Fruit fly (Drosophila melanogaster) whole organism, embryonic: Measurements from ENCODE around the gene corolla.

Source experiments
- Bdp1 ChIP-seq: fragments of 200-800 bp; sonication (Bioruptor generic); optimal IDR thresholded peaks from 3 replicates; lab custom pipeline; 2016; ENCODE audit warnings: missing biosample characterization, missing genetic modification characterization
- CG10321 ChIP-seq: fragments of 200-800 bp; sonication (Bioruptor generic); IDR thresholded peaks from 2 replicates; pipeline ENCODE4 v1.3.6; 2022; ENCODE audit warnings: missing biosample characterization, missing genetic modification characterization
- CG10462 ChIP-seq: fragments of 200-800 bp; sonication (Bioruptor generic); optimal IDR thresholded peaks from 2 replicates; lab custom pipeline; 2016; ENCODE audit warnings: missing biosample characterization, missing genetic modification characterization
- CG11696 ChIP-seq: fragments of 200-800 bp; sonication (Bioruptor generic); IDR thresholded peaks from 2 replicates; pipeline ENCODE4 v1.3.6; 2022; ENCODE audit warnings: missing biosample characterization, missing genetic modification characterization
- CG13894 ChIP-seq: fragments of 200-800 bp; sonication (Bioruptor generic); optimal IDR thresholded peaks from 3 replicates; lab custom pipeline; 2018; ENCODE audit warnings: missing biosample characterization, mild to moderate bottlenecking, missing genetic modification characterization, moderate library complexity
- CG14014 ChIP-seq: fragments of 200-800 bp; sonication (Bioruptor generic); IDR thresholded peaks from 2 replicates; pipeline ENCODE4 v1.3.6; 2022; ENCODE audit warnings: missing biosample characterization, missing genetic modification characterization
- CG15479 ChIP-seq: fragments of 200-800 bp; sonication (Bioruptor generic); optimal IDR thresholded peaks from 3 replicates; lab custom pipeline; 2019; ENCODE audit warnings: missing biosample characterization, mild to moderate bottlenecking, missing genetic modification characterization, moderate library complexity
- CG1602 ChIP-seq: fragments of 200-800 bp; sonication (Bioruptor generic); optimal IDR thresholded peaks from 3 replicates; lab custom pipeline; 2016; ENCODE audit warnings: missing biosample characterization, missing genetic modification characterization
- CG17186 ChIP-seq: fragments of 200-800 bp; sonication (Bioruptor generic); optimal IDR thresholded peaks from 3 replicates; lab custom pipeline; 2017; ENCODE audit warnings: missing biosample characterization, missing genetic modification reagents, missing genetic modification characterization
- CG3407 ChIP-seq: fragments of 200-800 bp; sonication (Bioruptor generic); optimal IDR thresholded peaks from 2 replicates; lab custom pipeline; 2018; ENCODE audit warnings: missing biosample characterization, mild to moderate bottlenecking, missing genetic modification characterization
- CG4854 ChIP-seq: fragments of 200-800 bp; sonication (Bioruptor generic); optimal IDR thresholded peaks from 2 replicates; lab custom pipeline; 2016; ENCODE audit warnings: missing biosample characterization, missing genetic modification characterization, inconsistent platforms
- CG6175 ChIP-seq: fragments of 200-800 bp; sonication (Bioruptor generic); IDR thresholded peaks from 3 replicates; pipeline ENCODE4 v1.3.6; 2022; ENCODE audit warnings: missing biosample characterization, missing genetic modification characterization
- CG7745 ChIP-seq: fragments of 200-800 bp; sonication (Bioruptor generic); optimal IDR thresholded peaks from 2 replicates; lab custom pipeline; 2018; ENCODE audit warnings: missing biosample characterization, mild to moderate bottlenecking, missing genetic modification characterization, moderate library complexity
- CG7987 ChIP-seq: fragments of 200-800 bp; sonication (Bioruptor generic); optimal IDR thresholded peaks from 2 replicates; lab custom pipeline; 2018; ENCODE audit warnings: missing biosample characterization, mild to moderate bottlenecking, missing genetic modification characterization, moderate library complexity
- CG9797 ChIP-seq: fragments of 200-800 bp; sonication (Bioruptor generic); optimal IDR thresholded peaks from 3 replicates; lab custom pipeline; 2018; ENCODE audit warnings: missing biosample characterization, mild to moderate bottlenecking, missing genetic modification characterization
- CHES-1-like ChIP-seq: fragments of 200-800 bp; sonication (Bioruptor generic); optimal IDR thresholded peaks from 2 replicates; lab custom pipeline; 2016; ENCODE audit warnings: missing biosample characterization, missing genetic modification characterization
- Deaf1 ChIP-seq: fragments of 200-800 bp; optimal IDR thresholded peaks from 3 replicates; lab custom pipeline; 2019; ENCODE audit warnings: missing biosample characterization, mild to moderate bottlenecking, missing genetic modification characterization, moderate library complexity
- Eip74EF ChIP-seq, 2 experiments: fragments of 200-800 bp in 1 of 2; fragments of >200 bp in 1 of 2; sonication (Bioruptor generic) in 1 of 2; optimal IDR thresholded peaks; 2 replicates each; lab custom pipeline; 2017 to 2019; ENCODE audit warnings: missing biosample characterization in 2 of 2, missing genetic modification characterization in 2 of 2, mild to moderate bottlenecking in 1 of 2, moderate library complexity in 1 of 2
- GATAe ChIP-seq: fragments of 200-800 bp; sonication (Bioruptor generic); conservative IDR thresholded peaks from 2 replicates; pipeline ENCODE4 v1.3.6; 2022; ENCODE audit warnings: missing biosample characterization, missing genetic modification characterization
- H15 ChIP-seq: fragments of 200-800 bp; sonication (Bioruptor generic); IDR thresholded peaks from 3 replicates; pipeline ENCODE4 v1.3.6; 2022; ENCODE audit warnings: missing biosample characterization, missing genetic modification characterization
- Hr3 ChIP-seq: fragments of 200-800 bp; sonication (Bioruptor generic); optimal IDR thresholded peaks from 3 replicates; lab custom pipeline; 2016; ENCODE audit warnings: missing biosample characterization, missing genetic modification characterization
- Hr78 ChIP-seq, 2 experiments: fragments of 200-800 bp in 1 of 2; fragments of >200 bp in 1 of 2; sonication (Bioruptor generic) in 1 of 2; optimal IDR thresholded peaks; 2 replicates each; lab custom pipeline; 2017 to 2019; ENCODE audit warnings: missing biosample characterization in 2 of 2, missing genetic modification characterization in 2 of 2, mild to moderate bottlenecking in 1 of 2, moderate library complexity in 1 of 2
- Lim3 ChIP-seq: fragments of 200-800 bp; sonication (Bioruptor generic); IDR thresholded peaks from 2 replicates; pipeline ENCODE4 v1.3.6; 2022; ENCODE audit warnings: missing biosample characterization, missing genetic modification characterization
- PHDP ChIP-seq: fragments of 200-800 bp; sonication (Bioruptor generic); optimal IDR thresholded peaks from 3 replicates; lab custom pipeline; 2018; ENCODE audit warnings: missing biosample characterization, mild to moderate bottlenecking, missing genetic modification characterization, moderate library complexity
- Scr ChIP-seq: fragments of 200-800 bp; sonication (Bioruptor generic); IDR thresholded peaks from 2 replicates; pipeline ENCODE4 v1.3.6; 2022; ENCODE audit warnings: missing biosample characterization, missing genetic modification characterization; ENCODE audit not compliant: partially characterized antibody
- Sin3A ChIP-seq: fragments of >200 bp; optimal IDR thresholded peaks from 2 replicates; lab custom pipeline; 2018
- Taf1 ChIP-seq: fragments of 200-800 bp; sonication (Bioruptor generic); IDR thresholded peaks from 2 replicates; pipeline ENCODE4 v1.3.6; 2022; ENCODE audit warnings: missing biosample characterization, missing genetic modification characterization
- YL-1 ChIP-seq: fragments of 200-800 bp; sonication (Bioruptor generic); optimal IDR thresholded peaks from 3 replicates; lab custom pipeline; 2017; ENCODE audit warnings: missing biosample characterization, mild to moderate bottlenecking, missing genetic modification characterization
- ato ChIP-seq: fragments of 200-800 bp; sonication (Bioruptor generic); IDR thresholded peaks from 2 replicates; pipeline ENCODE4 v1.3.6; 2022; ENCODE audit warnings: missing biosample characterization, missing genetic modification characterization; ENCODE audit not compliant: partially characterized antibody
- az2 ChIP-seq: fragments of 200-800 bp; sonication (Bioruptor generic); optimal IDR thresholded peaks from 3 replicates; lab custom pipeline; 2016; ENCODE audit warnings: missing biosample characterization, missing genetic modification characterization
- bab2 ChIP-seq: fragments of 200-800 bp; sonication (Bioruptor generic); optimal IDR thresholded peaks from 2 replicates; lab custom pipeline; 2016; ENCODE audit warnings: missing biosample characterization, missing genetic modification characterization
- br ChIP-seq: fragments of >200 bp; optimal IDR thresholded peaks from 2 replicates; lab custom pipeline; 2017
- crp ChIP-seq, 2 experiments: fragments of 200-800 bp; sonication (Bioruptor generic); optimal IDR thresholded peaks; 2 replicates in 1 of 2; 3 replicates in 1 of 2; lab custom pipeline; 2017; ENCODE audit warnings: missing biosample characterization in 2 of 2, missing genetic modification characterization in 2 of 2, mild to moderate bottlenecking in 1 of 2, moderate library complexity in 1 of 2
- dpn ChIP-seq, 2 experiments: fragments of 200-800 bp; sonication (Bioruptor generic); optimal IDR thresholded peaks; 3 replicates each; lab custom pipeline; 2016; ENCODE audit warnings: missing biosample characterization in 2 of 2, missing genetic modification characterization in 2 of 2
- fd102C ChIP-seq: fragments of 200-800 bp; sonication (Bioruptor generic); optimal IDR thresholded peaks from 2 replicates; lab custom pipeline; 2018; ENCODE audit warnings: missing biosample characterization, mild to moderate bottlenecking, missing genetic modification characterization, moderate library complexity
- her ChIP-seq: fragments of 200-800 bp; sonication (Bioruptor generic); optimal IDR thresholded peaks from 2 replicates; lab custom pipeline; 2016; ENCODE audit warnings: missing biosample characterization, missing genetic modification characterization
- hth ChIP-seq: fragments of >200 bp; optimal IDR thresholded peaks from 2 replicates; lab custom pipeline; 2017; ENCODE audit warnings: inconsistent platforms
- mam ChIP-seq: fragments of 200-800 bp; sonication (Bioruptor generic); optimal IDR thresholded peaks from 3 replicates; lab custom pipeline; 2016; ENCODE audit warnings: missing biosample characterization, missing genetic modification characterization
- pb ChIP-seq: fragments of 200-800 bp; sonication (Bioruptor generic); optimal IDR thresholded peaks from 3 replicates; lab custom pipeline; 2016; ENCODE audit warnings: missing biosample characterization, missing genetic modification characterization
- peb ChIP-seq: fragments of 200-800 bp; sonication (Bioruptor generic); IDR thresholded peaks from 2 replicates; pipeline ENCODE4 v1.3.6; 2022; ENCODE audit warnings: missing biosample characterization, missing genetic modification characterization
- phol ChIP-seq: fragments of 200-800 bp; sonication (Bioruptor generic); optimal IDR thresholded peaks from 3 replicates; lab custom pipeline; 2018; ENCODE audit warnings: missing biosample characterization, mild to moderate bottlenecking, missing genetic modification characterization, moderate library complexity
- pnt ChIP-seq: fragments of 200-800 bp; sonication (Bioruptor generic); optimal IDR thresholded peaks from 3 replicates; lab custom pipeline; 2016; ENCODE audit warnings: missing biosample characterization, missing genetic modification characterization
- salm ChIP-seq: fragments of 200-800 bp; sonication (Bioruptor generic); optimal IDR thresholded peaks from 2 replicates; lab custom pipeline; 2018; ENCODE audit warnings: missing biosample characterization, mild to moderate bottlenecking, missing genetic modification characterization
- sens-2 ChIP-seq: fragments of 200-800 bp; sonication (Bioruptor generic); IDR thresholded peaks from 2 replicates; pipeline ENCODE4 v1.3.6; 2022; ENCODE audit warnings: missing biosample characterization, missing genetic modification characterization
- tio ChIP-seq: fragments of 200-800 bp; sonication (Bioruptor generic); optimal IDR thresholded peaks from 2 replicates; lab custom pipeline; 2017; ENCODE audit warnings: missing biosample characterization, missing genetic modification characterization, inconsistent platforms
- tna ChIP-seq: fragments of 200-800 bp; sonication (Bioruptor generic); IDR thresholded peaks from 2 replicates; pipeline ENCODE4 v1.3.6; 2022; ENCODE audit warnings: missing biosample characterization, missing genetic modification characterization; ENCODE audit not compliant: partially characterized antibody
- tx ChIP-seq: fragments of 200-800 bp; sonication (Bioruptor generic); optimal IDR thresholded peaks from 2 replicates; lab custom pipeline; 2016; ENCODE audit warnings: missing biosample characterization, missing genetic modification characterization
- zen ChIP-seq: fragments of 200-800 bp; sonication (Bioruptor generic); optimal IDR thresholded peaks from 3 replicates; lab custom pipeline; 2018; ENCODE audit warnings: missing biosample characterization, mild to moderate bottlenecking, missing genetic modification characterization, moderate library complexity
- zen2 ChIP-seq: fragments of 200-800 bp; sonication (Bioruptor generic); IDR thresholded peaks from 3 replicates; pipeline ENCODE4 v1.3.6; 2022; ENCODE audit warnings: missing biosample characterization, missing genetic modification characterization; ENCODE audit not compliant: partially characterized antibody
- zfh2 ChIP-seq: fragments of 200-800 bp; sonication (Bioruptor generic); optimal IDR thresholded peaks from 2 replicates; lab custom pipeline; 2016; ENCODE audit warnings: missing biosample characterization, missing genetic modification characterization

The corolla gene

dm6 chrX:17627090-17627992 lies 4.5 kb downstream of the corolla start, which contains the start of gene stas (continued):
- TF ChIP-seq CG14014 (GFP tag; lab: Robert Waterston, UW) (peak; percentile 29; the same call in 1 of the 2 replicates), Scr (GFP tag; lab: Robert Waterston, UW) (no peak; the same call in 1 of the 2 replicates), dpn (GFP tag; optimal IDR thresholded peaks at IDR 0.05; lab: Kevin White, UChicago) (no peak), pnt (GFP tag; lab: Kevin White, UChicago) (no peak), GATAe (GFP tag; lab: Robert Waterston, UW) (no peak), Lim3 (GFP tag; lab: Robert Waterston, UW) (no peak), CG7987 (peak; percentile 12), Bdp1 (GFP tag; lab: Kevin White, UChicago) (no peak), CG17186 (GFP tag; lab: Kevin White, UChicago) (peak; percentile 31), CG13894 (tag; lab: Kevin White, UChicago) (peak; percentile 34), peb (GFP tag; lab: Robert Waterston, UW) (no peak), pb (no peak), hth (no peak), CG10321 (GFP tag; lab: Robert Waterston, UW) (no peak), zfh2 (no peak), Eip74EF (GFP tag; optimal IDR thresholded peaks at IDR 0.05; lab: Kevin White, UChicago) (peak in 1 of 2 experiments; percentile 38), Sin3A (no peak), CG11696 (no peak), H15 (no peak), CG10462 (GFP tag; lab: Kevin White, UChicago) (no peak), CG9797 (GFP tag; lab: Kevin White, UChicago) (peak; percentile 83), CG15479 (no peak), tna (GFP tag; lab: Robert Waterston, UW) (no peak), br (lab: Kevin White, UChicago) (no peak), zen (tag; lab: Kevin White, UChicago) (peak; percentile 52), Hr78 (GFP tag; optimal IDR thresholded peaks at IDR 0.05; lab: Kevin White, UChicago) (no peak), YL-1 (GFP tag; lab: Kevin White, UChicago) (peak; percentile 81), CG3407 (GFP tag; lab: Kevin White, UChicago) (no peak), Taf1 (GFP tag; lab: Robert Waterston, UW) (no peak), CHES-1-like (GFP tag; lab: Kevin White, UChicago) (no peak), sens-2 (GFP tag; lab: Robert Waterston, UW) (no peak), her (no peak), ato (GFP tag; lab: Robert Waterston, UW) (no peak), fd102C (GFP tag; lab: Kevin White, UChicago) (no peak), PHDP (tag; lab: Kevin White, UChicago) (peak; percentile 34), tx (GFP tag; lab: Kevin White, UChicago) (no peak), az2 (GFP tag; lab: Kevin White, UChicago) (no peak), mam (GFP tag; lab: Kevin White, UChicago) (no peak), salm (tag; lab: Kevin White, UChicago) (no peak), Hr3 (GFP tag; lab: Kevin White, UChicago) (no peak), zen2 (GFP tag; lab: Robert Waterston, UW) (no peak), CG1602 (GFP tag; lab: Kevin White, UChicago) (no peak), CG6175 (GFP tag; lab: Robert Waterston, UW) (no peak), tio (no peak), Deaf1 (no peak), CG4854 (GFP tag; lab: Kevin White, UChicago) (no peak), CG7745 (tag; lab: Kevin White, UChicago) (peak; percentile 43), bab2 (GFP tag; lab: Kevin White, UChicago) (no peak), crp (GFP tag; optimal IDR thresholded peaks at IDR 0.05; lab: Kevin White, UChicago) (no peak), phol (tag; lab: Kevin White, UChicago) (peak; percentile 14)
